Worm (Caenorhabditis elegans) whole organism, midembryonic: ENCODE measurements around the gene glrx-3.

ENCODE experiments used
- cog-1 ChIP-seq: sonication (generic microtip); optimal IDR thresholded peaks from 2 replicates; lab custom pipeline; 2016; ENCODE audit warnings: missing genetic modification characterization, missing compliant biosample characterization
- flt-1 ChIP-seq: fragments of 200-800 bp; sonication (Bioruptor generic); IDR thresholded peaks from 2 replicates; pipeline ENCODE4 v1.3.6; 2022; ENCODE audit warnings: missing genetic modification characterization, missing compliant biosample characterization
- klf-2 ChIP-seq: fragments of 200-800 bp; sonication (Bioruptor generic); conservative IDR thresholded peaks from 2 replicates; pipeline ENCODE4 v1.3.6; 2022; ENCODE audit warnings: missing genetic modification reagents, missing genetic modification characterization, missing compliant biosample characterization
- med-1 ChIP-seq: sonication (generic microtip); optimal IDR thresholded peaks from 2 replicates; lab custom pipeline; 2017; ENCODE audit warnings: missing genetic modification characterization, mild to moderate bottlenecking, missing compliant biosample characterization, antibody characterized with exemption, missing genetic modification reagents; ENCODE audit not compliant: insufficient read depth
- ref-1 ChIP-seq: fragments of 200-800 bp; sonication (Bioruptor generic); conservative IDR thresholded peaks from 2 replicates; pipeline ENCODE4 v1.3.6; 2022; ENCODE audit warnings: missing genetic modification reagents, missing genetic modification characterization, missing compliant biosample characterization
- ztf-29 ChIP-seq: fragments of 200-800 bp; sonication (Bioruptor generic); IDR thresholded peaks from 2 replicates; pipeline ENCODE4 v1.3.6; 2022; ENCODE audit warnings: missing genetic modification reagents, missing genetic modification characterization, missing compliant biosample characterization

DNA sequence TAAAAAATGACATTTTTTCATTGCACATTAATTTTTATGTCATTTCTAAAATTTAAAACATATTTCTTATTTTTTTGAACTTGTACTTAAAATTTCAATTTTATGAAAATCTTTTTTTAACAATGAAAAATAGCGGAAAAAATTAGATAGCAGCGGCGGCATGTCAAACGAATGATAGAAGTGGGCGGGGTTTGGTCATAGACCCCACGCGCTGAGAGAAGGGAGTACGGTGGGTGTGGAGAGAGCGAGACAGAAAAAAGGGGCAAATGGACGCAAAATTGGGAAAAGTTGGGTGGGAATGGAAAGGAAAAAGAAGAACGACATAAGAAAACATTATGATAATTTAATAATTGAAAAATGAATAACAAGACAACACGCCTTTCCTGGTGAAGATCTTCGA is 46.8 kb upstream of the glrx-3 start:
- no peak for TF ChIP-seq klf-2 (GFP tag; lab: Robert Waterston, UW)
- no peak for TF ChIP-seq ref-1 (GFP tag; lab: Robert Waterston, UW)
- no peak for TF ChIP-seq flt-1
- TF ChIP-seq cog-1, result no peak
- TF ChIP-seq ztf-29 (GFP tag; lab: Robert Waterston, UW), result no peak
- no peak for TF ChIP-seq med-1 (GFP tag; lab: Kevin White, UChicago)
